Fruit fly (Drosophila melanogaster): ENCODE data around the gene ru.

- TF ChIP-seq Myc (optimal IDR thresholded peaks at IDR 0.05) (no peak), psq (optimal IDR thresholded peaks at IDR 0.05) (no peak), h (optimal IDR thresholded peaks at IDR 0.05) (no peak), ttk (optimal IDR thresholded peaks at IDR 0.05) (no peak), Sin3A (optimal IDR thresholded peaks at IDR 0.05) (no peak), insv (optimal IDR thresholded peaks at IDR 0.05) (no peak)
Observed at dm6 chr3L:1324818-1325625, 45.4 kb upstream of the ru start.

All from Kc167 (cell line).